Fruit fly (Drosophila melanogaster): ENCODE results near the gene CG16957.

DNA sequence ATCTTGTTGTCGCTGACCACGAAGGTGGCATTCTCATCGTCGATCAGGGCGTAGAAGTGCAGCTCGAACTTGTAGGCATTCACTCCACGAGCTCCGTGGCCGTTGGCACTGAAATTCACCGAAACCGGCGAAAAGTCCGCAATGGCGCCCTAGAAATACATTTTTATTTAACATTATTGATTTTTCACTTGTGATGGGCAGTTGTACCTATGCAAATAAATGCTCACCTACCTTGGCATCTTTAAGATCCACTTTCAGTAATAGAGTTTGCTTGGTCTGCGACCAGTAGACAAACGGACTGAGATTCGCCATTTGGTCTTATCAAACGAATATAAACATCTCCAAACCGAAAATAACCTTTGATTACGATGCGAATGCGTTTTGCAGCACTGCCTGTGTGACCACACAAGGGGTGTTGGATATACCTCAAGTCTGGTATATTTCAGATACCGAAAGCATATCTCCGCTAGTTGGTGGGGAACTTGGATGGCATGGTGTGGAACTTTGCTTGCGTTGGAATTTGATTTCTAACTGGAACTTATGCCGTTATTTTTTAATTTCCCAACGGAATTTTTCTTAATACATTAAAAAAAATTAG lies 49.4 kb upstream of the CG16957 start, which contains the start of gene Hacd2:
- TF ChIP-seq CrebA (GFP tag; optimal IDR thresholded peaks at IDR 0.05; ENCODE audit: borderline replicate concordance) = no peak
- TF ChIP-seq lola (GFP tag; optimal IDR thresholded peaks at IDR 0.05) = no peak
- TF ChIP-seq br (GFP tag; optimal IDR thresholded peaks at IDR 0.05) = no peak
- TF ChIP-seq Abd-B (GFP tag; optimal IDR thresholded peaks at IDR 0.05) = no peak
- TF ChIP-seq psq (GFP tag; optimal IDR thresholded peaks at IDR 0.05) = peak; percentile 16
- no peak for TF ChIP-seq Dfd (GFP tag; optimal IDR thresholded peaks at IDR 0.05)
- no peak for TF ChIP-seq Myc (optimal IDR thresholded peaks at IDR 0.05)
- no peak for TF ChIP-seq Sp1 (GFP tag; optimal IDR thresholded peaks at IDR 0.05)
- TF ChIP-seq pan (optimal IDR thresholded peaks at IDR 0.05) = no peak
- TF ChIP-seq foxo (GFP tag; optimal IDR thresholded peaks at IDR 0.05) = peak in 1 of 2 experiments; percentile 34
- no peak for TF ChIP-seq Hr78 (GFP tag; optimal IDR thresholded peaks at IDR 0.05)
- TF ChIP-seq sage (GFP tag; optimal IDR thresholded peaks at IDR 0.05) = no peak
- TF ChIP-seq h (GFP tag; optimal IDR thresholded peaks at IDR 0.05) = peak; percentile 25
